Worm (Caenorhabditis elegans) whole organism, late embryonic: ENCODE data around the gene dhhc-4.

Experiments
- F13H6.1 ChIP-seq: sonication (generic microtip); optimal IDR thresholded peaks from 2 replicates; lab custom pipeline; 2016; ENCODE audit warnings: missing genetic modification characterization, missing compliant biosample characterization
- ama-1 ChIP-seq: fragments of 150-350 bp; optimal IDR thresholded peaks from 2 replicates; lab custom pipeline; 2014
- ceh-45 ChIP-seq: fragments of 200-800 bp; sonication (Bioruptor generic); IDR thresholded peaks from 2 replicates; pipeline ENCODE4 v1.3.6; 2022; ENCODE audit warnings: missing genetic modification reagents, missing genetic modification characterization, missing compliant biosample characterization
- ceh-6 ChIP-seq: fragments of 200-800 bp; sonication (Bioruptor generic); optimal IDR thresholded peaks from 2 replicates; lab custom pipeline; 2018; ENCODE audit warnings: mild to moderate bottlenecking, missing genetic modification characterization, missing compliant biosample characterization
- fkh-10 ChIP-seq: fragments of 150-350 bp; optimal IDR thresholded peaks from 2 replicates; lab custom pipeline; 2014; ENCODE audit warnings: missing biosample characterization, missing genetic modification reagents, missing genetic modification characterization
- nfya-1 ChIP-seq: sonication (generic microtip); optimal IDR thresholded peaks from 2 replicates; lab custom pipeline; 2017; ENCODE audit warnings: missing genetic modification characterization, mild to moderate bottlenecking, missing compliant biosample characterization, antibody characterized with exemption, moderate library complexity
- nhr-11 ChIP-seq: fragments of 150-350 bp; optimal IDR thresholded peaks from 2 replicates; lab custom pipeline; 2014; ENCODE audit warnings: missing biosample characterization, missing genetic modification characterization
- npax-4 ChIP-seq: sonication (generic microtip); optimal IDR thresholded peaks from 2 replicates; lab custom pipeline; 2016; ENCODE audit warnings: missing genetic modification characterization, missing compliant biosample characterization
- pha-4 ChIP-seq: fragments of 150-350 bp; optimal IDR thresholded peaks from 2 replicates; lab custom pipeline; 2018; ENCODE audit warnings: missing biosample characterization, missing genetic modification reagents, missing genetic modification characterization

DNA sequence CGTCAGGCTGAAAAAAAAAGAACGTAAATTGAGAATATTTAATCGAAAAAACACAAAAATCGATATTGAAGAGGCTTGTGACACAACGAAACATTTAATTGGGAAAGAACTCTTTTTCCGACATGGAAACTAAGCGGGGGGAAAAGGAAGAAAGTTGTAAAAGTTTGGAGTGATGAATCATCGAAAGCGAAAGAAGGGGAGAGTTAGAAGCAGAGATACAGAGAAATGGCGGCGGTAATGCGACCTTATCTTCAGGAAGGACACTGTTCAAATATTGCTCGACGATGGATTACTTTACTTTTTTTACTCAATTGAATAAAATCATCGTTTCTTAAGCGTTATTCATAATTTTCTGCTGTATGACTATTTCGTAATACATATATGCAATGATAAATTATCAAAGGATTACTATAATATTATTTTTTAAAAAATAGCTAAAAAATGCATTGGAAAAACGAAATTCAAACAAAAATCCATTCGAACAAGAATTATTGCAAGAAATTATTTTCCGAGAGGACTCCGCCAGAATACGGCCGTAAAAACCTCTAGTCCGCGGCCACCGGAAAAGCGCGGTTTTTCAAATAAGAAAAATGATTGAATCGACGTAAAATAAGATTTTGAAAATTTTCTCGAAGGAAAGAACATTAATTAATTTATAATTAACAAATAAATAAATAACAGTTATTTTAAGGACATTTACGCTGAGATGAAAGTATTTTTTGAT, at the start of gene dhhc-4:
- TF ChIP-seq nhr-11 (tag; lab: Kevin White, UChicago), result no peak
- no peak for TF ChIP-seq npax-4 (tag; lab: Kevin White, UChicago)
- no peak for TF ChIP-seq fkh-10
- TF ChIP-seq ceh-6, result no peak
- no peak for TF ChIP-seq F13H6.1 (tag; lab: Kevin White, UChicago)
- TF ChIP-seq nfya-1 (tag; lab: Kevin White, UChicago), result peak; percentile 0
- no peak for TF ChIP-seq pha-4 (tag; lab: Kevin White, UChicago)
- no peak for TF ChIP-seq ama-1 (lab: Kevin White, UChicago)
- TF ChIP-seq ceh-45 (GFP tag; lab: Robert Waterston, UW), result no peak
